ENCODE assay signal across 1 worm cellular context in genomic region chrX:4154784-4155183, ce11.
TF ChIP-seq lines count a peak whose summit lies in the region.

No protein-coding gene starts in this region.

TF ChIP-seq in whole organism, L2 larva, 48 proteins besides CTCF, POLR2A, EP300 and RAD21 (continued from another document):
- no peak for TF ChIP-seq elt-1 (tag; optimal IDR thresholded peaks at IDR 0.05; lab: Kevin White, UChicago)
- TF ChIP-seq unc-39 (tag; optimal IDR thresholded peaks at IDR 0.05; lab: Kevin White, UChicago) = no peak
- TF ChIP-seq nhr-10 (tag; optimal IDR thresholded peaks at IDR 0.05; lab: Kevin White, UChicago) = no peak
